Worm (Caenorhabditis elegans): Measurements from ENCODE around the gene Y49F6C.8.

Gene Y49F6C.8

ce11 chrII:3373875-3374274 is 4.0 kb upstream of the Y49F6C.8 start:
- TF ChIP-seq hmg-4 (GFP tag; optimal IDR thresholded peaks at IDR 0.05) (no peak), ets-7 (tag; optimal IDR thresholded peaks at IDR 0.05) (peak; percentile 24), flt-1 (GFP tag; IDR thresholded peaks at IDR 0.05) (no peak), hmbx-1 (tag; optimal IDR thresholded peaks at IDR 0.05) (no peak), tra-4 (tag; optimal IDR thresholded peaks at IDR 0.05) (no peak)

ce11 chrII:3371010-3371409 is 1.1 kb upstream of the Y49F6C.8 start, which contains the start of gene bath-23:
Gene bath-23 (plus strand): TSS chrII:3371310.
- no peak for TF ChIP-seq ceh-36 (tag; optimal IDR thresholded peaks at IDR 0.05)
- TF ChIP-seq tbx-37 (GFP tag; conservative IDR thresholded peaks at IDR 0.05) = no peak
- TF ChIP-seq ceh-13 (GFP tag; optimal IDR thresholded peaks at IDR 0.05) = no peak
- no peak for TF ChIP-seq B0310.2 (tag; optimal IDR thresholded peaks at IDR 0.05)
- no peak for TF ChIP-seq sea-1 (GFP tag; conservative IDR thresholded peaks at IDR 0.05)
- no peak for TF ChIP-seq scrt-1 (GFP tag; IDR thresholded peaks at IDR 0.05)
- no peak for TF ChIP-seq aly-1 (tag; optimal IDR thresholded peaks at IDR 0.05)
- TF ChIP-seq flt-1 (GFP tag; IDR thresholded peaks at IDR 0.05) = no peak
- no peak for TF ChIP-seq hmg-4 (GFP tag; optimal IDR thresholded peaks at IDR 0.05)
- no peak for TF ChIP-seq hnd-1 (tag; optimal IDR thresholded peaks at IDR 0.05)
- no peak for TF ChIP-seq ama-1 (optimal IDR thresholded peaks at IDR 0.05)
- no peak for TF ChIP-seq ets-7 (tag; optimal IDR thresholded peaks at IDR 0.05)
- no peak for TF ChIP-seq hmbx-1 (tag; optimal IDR thresholded peaks at IDR 0.05)
- no peak for TF ChIP-seq tra-4 (tag; optimal IDR thresholded peaks at IDR 0.05)
- TF ChIP-seq pes-1 (GFP tag; IDR thresholded peaks at IDR 0.05) = no peak
- TF ChIP-seq tbx-11 (GFP tag; IDR thresholded peaks at IDR 0.05) = no peak

- TF ChIP-seq tbx-37 (GFP tag; conservative IDR thresholded peaks at IDR 0.05) (no peak), ceh-36 (tag; optimal IDR thresholded peaks at IDR 0.05) (no peak), tra-4 (tag; optimal IDR thresholded peaks at IDR 0.05) (no peak), hmg-4 (GFP tag; optimal IDR thresholded peaks at IDR 0.05) (no peak), hnd-1 (tag; optimal IDR thresholded peaks at IDR 0.05) (no peak), aly-1 (tag; optimal IDR thresholded peaks at IDR 0.05) (no peak), B0310.2 (tag; optimal IDR thresholded peaks at IDR 0.05) (no peak), F13C5.2 (tag; optimal IDR thresholded peaks at IDR 0.05) (no peak), ceh-13 (GFP tag; optimal IDR thresholded peaks at IDR 0.05) (no peak), ets-7 (tag; optimal IDR thresholded peaks at IDR 0.05) (no peak), ama-1 (optimal IDR thresholded peaks at IDR 0.05) (no peak), tbx-11 (GFP tag; IDR thresholded peaks at IDR 0.05) (no peak), pes-1 (GFP tag; IDR thresholded peaks at IDR 0.05) (no peak), hmbx-1 (tag; optimal IDR thresholded peaks at IDR 0.05) (no peak)
Measured at ce11 chrII:3368097-3368496, 1.8 kb downstream of the Y49F6C.8 start, which contains the start of gene Y49F6C.7. Gene Y49F6C.7 (minus strand): TSS chrII:3368197.

- TF ChIP-seq scrt-1 (GFP tag; IDR thresholded peaks at IDR 0.05) = no peak
- TF ChIP-seq ceh-13 (GFP tag; optimal IDR thresholded peaks at IDR 0.05) = no peak
- no peak for TF ChIP-seq hmg-4 (GFP tag; optimal IDR thresholded peaks at IDR 0.05)
- no peak for TF ChIP-seq F13C5.2 (tag; optimal IDR thresholded peaks at IDR 0.05)
- no peak for TF ChIP-seq hnd-1 (tag; optimal IDR thresholded peaks at IDR 0.05)
- no peak for TF ChIP-seq tbx-11 (GFP tag; IDR thresholded peaks at IDR 0.05)
- TF ChIP-seq ets-7 (tag; optimal IDR thresholded peaks at IDR 0.05) = no peak
- TF ChIP-seq hmbx-1 (tag; optimal IDR thresholded peaks at IDR 0.05) = no peak
- TF ChIP-seq sea-1 (GFP tag; conservative IDR thresholded peaks at IDR 0.05) = no peak
- TF ChIP-seq ceh-36 (tag; optimal IDR thresholded peaks at IDR 0.05) = no peak
- no peak for TF ChIP-seq B0310.2 (tag; optimal IDR thresholded peaks at IDR 0.05)
- TF ChIP-seq flt-1 (GFP tag; IDR thresholded peaks at IDR 0.05) = no peak
- TF ChIP-seq aly-1 (tag; optimal IDR thresholded peaks at IDR 0.05) = no peak
- TF ChIP-seq pes-1 (GFP tag; IDR thresholded peaks at IDR 0.05) = no peak
- TF ChIP-seq tbx-37 (GFP tag; conservative IDR thresholded peaks at IDR 0.05) = no peak
- no peak for TF ChIP-seq tra-4 (tag; optimal IDR thresholded peaks at IDR 0.05)
- no peak for TF ChIP-seq ama-1 (optimal IDR thresholded peaks at IDR 0.05)
Measured at ce11 chrII:3367100-3367499, 2.8 kb downstream of the Y49F6C.8 start, which contains the start of gene Y49F6C.6. Gene Y49F6C.6 (minus strand): TSS chrII:3367200.

- TF ChIP-seq tbx-11 (GFP tag; IDR thresholded peaks at IDR 0.05) (no peak), hmbx-1 (tag; optimal IDR thresholded peaks at IDR 0.05) (no peak), tra-4 (tag; optimal IDR thresholded peaks at IDR 0.05) (no peak), pes-1 (GFP tag; IDR thresholded peaks at IDR 0.05) (no peak), flt-1 (GFP tag; IDR thresholded peaks at IDR 0.05) (no peak), hmg-4 (GFP tag; optimal IDR thresholded peaks at IDR 0.05) (no peak), ets-7 (tag; optimal IDR thresholded peaks at IDR 0.05) (no peak), sea-1 (GFP tag; conservative IDR thresholded peaks at IDR 0.05) (no peak), tbx-37 (GFP tag; conservative IDR thresholded peaks at IDR 0.05) (no peak), hnd-1 (tag; optimal IDR thresholded peaks at IDR 0.05) (no peak)
Measured at ce11 chrII:3358834-3359233, 11.1 kb downstream of the Y49F6C.8 start, which contains the start of the genes lido-14 and bath-27. Gene lido-14 (plus strand): TSS chrII:3359134. Gene bath-27 (plus strand): TSS chrII:3359139.

- TF ChIP-seq scrt-1 (GFP tag; IDR thresholded peaks at IDR 0.05) (no peak), aly-1 (tag; optimal IDR thresholded peaks at IDR 0.05) (no peak), ceh-36 (tag; optimal IDR thresholded peaks at IDR 0.05) (no peak), tbx-37 (GFP tag; conservative IDR thresholded peaks at IDR 0.05) (no peak), F13C5.2 (tag; optimal IDR thresholded peaks at IDR 0.05) (no peak), tbx-11 (GFP tag; IDR thresholded peaks at IDR 0.05) (no peak), ets-7 (tag; optimal IDR thresholded peaks at IDR 0.05) (no peak), ceh-13 (GFP tag; optimal IDR thresholded peaks at IDR 0.05) (no peak), B0310.2 (tag; optimal IDR thresholded peaks at IDR 0.05) (no peak), flt-1 (GFP tag; IDR thresholded peaks at IDR 0.05) (no peak), tra-4 (tag; optimal IDR thresholded peaks at IDR 0.05) (no peak), hmg-4 (GFP tag; optimal IDR thresholded peaks at IDR 0.05) (no peak), pes-1 (GFP tag; IDR thresholded peaks at IDR 0.05) (no peak), hnd-1 (tag; optimal IDR thresholded peaks at IDR 0.05) (no peak), ama-1 (optimal IDR thresholded peaks at IDR 0.05) (no peak)
Measured at ce11 chrII:3349820-3350291, 20.1 kb downstream of the Y49F6C.8 start, which contains the start of gene F14D2.8. Gene F14D2.8 (minus strand): TSS chrII:3349870.

- TF ChIP-seq aly-1 (tag; optimal IDR thresholded peaks at IDR 0.05) (no peak), tra-4 (tag; optimal IDR thresholded peaks at IDR 0.05) (no peak), B0310.2 (tag; optimal IDR thresholded peaks at IDR 0.05) (no peak)
Measured at ce11 chrII:3347940-3348610, 21.8 kb downstream of the Y49F6C.8 start, which contains the start of the genes F14D2.14 and bath-29. Gene F14D2.14 (minus strand): TSS chrII:3347990. Gene bath-29 (plus strand): TSS chrII:3348560.
